Worm (Caenorhabditis elegans): Measurements from ENCODE around the gene F42A9.3.

Gene F42A9.3

ce11 chrIV:8597504-8597903, 19.6 kb upstream of the F42A9.3 start (continued):
- TF ChIP-seq ceh-8 (GFP tag; optimal IDR thresholded peaks at IDR 0.05) (no peak), swsn-7 (tag; optimal IDR thresholded peaks at IDR 0.05) (peak; percentile 14), nhr-90 (tag; optimal IDR thresholded peaks at IDR 0.05; ENCODE audit: poor library complexity) (no peak), nhr-11 (tag; optimal IDR thresholded peaks at IDR 0.05) (no peak), lin-35 (GFP tag; optimal IDR thresholded peaks at IDR 0.05) (peak; percentile 2 to 36), hpl-2 (GFP tag; optimal IDR thresholded peaks at IDR 0.05) (no peak), egl-27 (tag; optimal IDR thresholded peaks at IDR 0.05) (no peak), ceh-88 (GFP tag; IDR thresholded peaks at IDR 0.05) (no peak), unc-130 (tag; optimal IDR thresholded peaks at IDR 0.05) (no peak), dsc-1 (tag; optimal IDR thresholded peaks at IDR 0.05) (no peak), pag-3 (tag; optimal IDR thresholded peaks at IDR 0.05; ENCODE audit: borderline replicate concordance, insufficient read depth) (no peak), lsy-2 (tag; optimal IDR thresholded peaks at IDR 0.05) (peak; percentile 29 to 58), rnt-1 (tag; optimal IDR thresholded peaks at IDR 0.05) (peak; percentile 38), isw-1 (GFP tag; IDR thresholded peaks at IDR 0.05) (no peak), ama-1 (optimal IDR thresholded peaks at IDR 0.05) (no peak), grh-1 (GFP tag; IDR thresholded peaks at IDR 0.05) (no peak), nhr-85 (tag) (peak; percentile 19), mab-9 (GFP tag; IDR thresholded peaks at IDR 0.05) (no peak), xbp-1 (tag; optimal IDR thresholded peaks at IDR 0.05) (no peak), unc-86 (tag; optimal IDR thresholded peaks at IDR 0.05) (no peak), lir-3 (tag; optimal IDR thresholded peaks at IDR 0.05; ENCODE audit: poor library complexity) (peak; percentile 0), nhr-28 (tag; optimal IDR thresholded peaks at IDR 0.05) (no peak), aha-1 (tag; optimal IDR thresholded peaks at IDR 0.05) (no peak), efl-1 (optimal IDR thresholded peaks at IDR 0.05) (peak; percentile 63 to 82), efl-1 (GFP tag; optimal IDR thresholded peaks at IDR 0.05 in 1 of 2) (peak in 1 of 2 experiments; percentile 12), nhr-84 (tag; optimal IDR thresholded peaks at IDR 0.05) (no peak), blmp-1 (tag; optimal IDR thresholded peaks at IDR 0.05) (peak; percentile 86)

DNA sequence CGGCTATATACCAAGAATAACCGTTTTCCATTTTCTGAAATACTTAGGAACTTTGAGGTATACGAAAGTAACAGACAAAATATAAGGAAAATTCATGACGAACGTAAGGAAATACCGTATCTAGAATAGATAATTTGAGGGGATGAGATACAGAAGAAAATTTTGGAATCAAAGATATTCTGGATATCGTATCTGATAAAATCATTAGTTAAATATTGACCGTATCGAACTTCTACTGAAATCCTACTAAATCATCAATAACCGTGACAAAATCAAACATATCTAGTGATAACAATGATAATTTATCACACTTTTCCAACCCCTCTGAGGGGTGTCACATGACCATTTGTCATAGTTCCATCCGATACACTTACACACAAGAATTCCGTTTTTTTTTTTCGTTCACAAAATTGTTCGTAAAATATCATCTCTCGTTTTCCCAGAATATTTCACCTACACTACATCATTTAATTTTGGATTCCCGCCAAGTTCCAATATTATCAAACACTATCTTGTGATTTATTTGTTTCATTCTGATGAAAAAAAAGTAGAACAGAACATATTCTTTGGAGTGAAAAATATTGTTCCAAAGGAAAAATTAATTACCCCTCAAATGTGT, 16.2 kb upstream of the F42A9.3 start, which contains the start of gene Y59H11AR.4:
Y59H11AR.4 (minus strand) TSS at position 51 of the 619 bp plus-strand sequence.
- TF ChIP-seq pag-3 (tag; optimal IDR thresholded peaks at IDR 0.05; ENCODE audit: borderline replicate concordance, insufficient read depth) (no peak), snu-23 (GFP tag; optimal IDR thresholded peaks at IDR 0.05) (peak; percentile 17), elt-3 (tag; optimal IDR thresholded peaks at IDR 0.05) (peak in 1 of 6 experiments; percentile 74), ceh-82 (tag; optimal IDR thresholded peaks at IDR 0.05) (no peak), blmp-1 (tag; optimal IDR thresholded peaks at IDR 0.05) (peak; percentile 47), efl-1 (optimal IDR thresholded peaks at IDR 0.05) (no peak), efl-1 (GFP tag; optimal IDR thresholded peaks at IDR 0.05 in 1 of 2) (peak; percentile 15 to 94), dpl-1 (GFP tag; optimal IDR thresholded peaks at IDR 0.05) (peak in 1 of 3 experiments; percentile 25), lin-35 (GFP tag; optimal IDR thresholded peaks at IDR 0.05) (peak in 1 of 2 experiments; percentile 63)

DNA sequence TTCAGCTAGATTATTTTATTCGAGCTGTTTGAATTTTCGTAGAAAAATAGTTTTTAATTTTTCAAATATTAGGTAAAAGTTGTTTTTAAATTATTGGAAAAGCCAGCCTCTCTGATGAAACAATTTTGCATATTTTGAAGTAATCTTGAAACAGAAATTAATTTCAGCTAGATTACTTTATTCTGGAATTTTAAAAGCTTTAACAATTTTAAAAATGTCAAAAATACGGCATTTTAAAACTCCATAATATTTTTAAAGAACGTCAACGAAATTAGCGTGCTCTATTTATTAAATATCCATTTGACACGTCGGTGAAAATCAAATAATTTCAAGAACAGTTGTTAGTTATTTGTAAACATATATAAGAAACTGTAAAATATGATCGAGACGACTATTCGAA, 14.2 kb upstream of the F42A9.3 start, which contains the start of gene Y59H11AR.10:
Y59H11AR.10 (plus strand) TSS at position 301 of the 400 bp plus-strand sequence.
- no peak for TF ChIP-seq C04F5.9 (tag; optimal IDR thresholded peaks at IDR 0.05)
- TF ChIP-seq blmp-1 (tag; optimal IDR thresholded peaks at IDR 0.05): no peak
- no peak for TF ChIP-seq efl-1 (optimal IDR thresholded peaks at IDR 0.05)
- peak in 1 of 2 experiments; percentile 57 for TF ChIP-seq efl-1 (GFP tag; optimal IDR thresholded peaks at IDR 0.05 in 1 of 2)

DNA sequence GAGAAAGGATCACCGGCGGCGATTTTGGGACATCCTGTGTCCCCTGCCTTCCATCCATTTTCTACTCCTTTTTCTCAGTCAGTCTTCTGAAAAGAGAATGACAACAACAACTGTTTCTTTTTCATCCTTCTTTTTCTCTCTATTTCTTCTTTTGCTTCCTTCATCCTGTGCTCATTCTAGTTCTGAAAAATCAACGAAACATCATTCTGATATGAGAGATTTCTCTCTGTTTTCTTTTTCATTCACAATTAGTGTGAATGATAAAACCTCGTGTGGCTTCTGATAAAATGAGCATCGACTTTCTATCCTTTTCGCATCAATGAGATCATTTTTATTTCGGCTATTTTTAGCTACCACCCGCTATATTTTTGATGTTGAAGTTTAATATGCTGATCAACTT, 11.8 kb upstream of the F42A9.3 start:
- TF ChIP-seq efl-1 (optimal IDR thresholded peaks at IDR 0.05) (peak in 1 of 2 experiments; percentile 20), efl-1 (GFP tag; optimal IDR thresholded peaks at IDR 0.05 in 1 of 2) (no peak), nhr-85 (tag) (no peak), nhr-47 (tag; optimal IDR thresholded peaks at IDR 0.05) (peak; percentile 26), snu-23 (GFP tag; optimal IDR thresholded peaks at IDR 0.05) (peak; percentile 57), pax-3 (tag; optimal IDR thresholded peaks at IDR 0.05) (no peak), ceh-8 (GFP tag; optimal IDR thresholded peaks at IDR 0.05) (no peak), lin-15B (tag; optimal IDR thresholded peaks at IDR 0.05) (no peak), lin-13 (GFP tag; optimal IDR thresholded peaks at IDR 0.05) (no peak), nhr-11 (tag; optimal IDR thresholded peaks at IDR 0.05) (peak; percentile 45), swsn-7 (tag; optimal IDR thresholded peaks at IDR 0.05) (peak; percentile 4), lin-35 (GFP tag; optimal IDR thresholded peaks at IDR 0.05) (no peak), nhr-19 (GFP tag; conservative IDR thresholded peaks at IDR 0.05) (peak; percentile 66), ztf-11 (tag; optimal IDR thresholded peaks at IDR 0.05) (no peak), egl-27 (tag; optimal IDR thresholded peaks at IDR 0.05) (no peak), F16B12.6 (tag; optimal IDR thresholded peaks at IDR 0.05) (no peak), nhr-71 (tag; optimal IDR thresholded peaks at IDR 0.05) (peak; percentile 89), unc-30 (tag; optimal IDR thresholded peaks at IDR 0.05) (no peak), hlh-4 (tag; optimal IDR thresholded peaks at IDR 0.05) (no peak), lin-39 (tag; optimal IDR thresholded peaks at IDR 0.05) (peak; percentile 44), C16A3.4 (tag; optimal IDR thresholded peaks at IDR 0.05) (no peak), fkh-4 (tag; optimal IDR thresholded peaks at IDR 0.05; ENCODE audit: borderline replicate concordance) (no peak)
